Worm (Caenorhabditis elegans) whole organism, early embryonic: ENCODE results near the gene esyt-2.

Source experiments
- B0310.2 ChIP-seq: sonication (generic microtip); optimal IDR thresholded peaks from 2 replicates; lab custom pipeline; 2016; ENCODE audit warnings: mild to moderate bottlenecking, missing genetic modification characterization, missing compliant biosample characterization
- ama-1 ChIP-seq: fragments of 150-350 bp; optimal IDR thresholded peaks from 2 replicates; lab custom pipeline; 2014
- ceh-13 ChIP-seq: fragments of 200-800 bp; sonication (Bioruptor generic); optimal IDR thresholded peaks from 2 replicates; lab custom pipeline; 2018; ENCODE audit warnings: mild to moderate bottlenecking, missing genetic modification characterization, missing compliant biosample characterization
- flt-1 ChIP-seq: fragments of 200-800 bp; sonication (Bioruptor generic); IDR thresholded peaks from 2 replicates; pipeline ENCODE4 v1.3.6; 2022; ENCODE audit warnings: missing genetic modification characterization, missing compliant biosample characterization
- hnd-1 ChIP-seq: sonication (generic microtip); optimal IDR thresholded peaks from 2 replicates; lab custom pipeline; 2016; ENCODE audit warnings: missing genetic modification characterization, missing compliant biosample characterization
- scrt-1 ChIP-seq: fragments of 200-800 bp; sonication (Bioruptor generic); IDR thresholded peaks from 2 replicates; pipeline ENCODE4 v1.3.6; 2022; ENCODE audit warnings: missing genetic modification characterization, missing compliant biosample characterization
- tbx-11 ChIP-seq: fragments of 200-800 bp; sonication (Bioruptor generic); IDR thresholded peaks from 2 replicates; pipeline ENCODE4 v1.3.6; 2022; ENCODE audit warnings: missing genetic modification characterization, missing compliant biosample characterization

ce11 chrIII:6202440-6202839, 28.3 kb downstream of the esyt-2 start:
- TF ChIP-seq B0310.2 (tag; lab: Kevin White, UChicago) (no peak), tbx-11 (GFP tag; lab: Robert Waterston, UW) (no peak), scrt-1 (no peak), ama-1 (lab: Kevin White, UChicago) (no peak), hnd-1 (no peak), ceh-13 (GFP tag; lab: Kevin White, UChicago) (no peak), flt-1 (GFP tag; lab: Robert Waterston, UW) (no peak)
